Fruit fly (Drosophila melanogaster): Measurements from ENCODE around the gene CG2211.

Gene CG2211

DNA sequence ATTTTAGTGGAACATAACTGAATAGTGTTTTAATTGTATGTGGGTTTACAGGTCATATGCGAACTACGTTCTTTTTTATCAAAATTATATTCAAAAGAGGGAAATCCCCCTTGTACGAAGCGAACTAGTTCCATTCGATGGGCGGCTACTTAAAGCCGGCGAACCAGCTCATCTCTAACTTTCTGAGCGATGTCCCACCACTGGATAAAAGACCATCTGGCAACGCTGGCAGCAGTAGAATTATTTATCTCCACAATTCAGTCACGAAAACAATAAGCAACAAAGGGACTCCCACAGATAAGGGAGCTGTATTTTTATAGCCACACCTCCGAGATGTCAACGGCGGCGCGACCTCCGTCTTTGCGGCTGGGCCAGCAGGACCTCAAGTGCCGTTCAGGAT lies 39.5 kb downstream of the CG2211 start, which contains the start of gene Rabex-5:
Gene Rabex-5 (plus strand): TSS at position 221 of the 400 bp plus-strand sequence.
- TF ChIP-seq pan (optimal IDR thresholded peaks at IDR 0.05), result no peak
- no peak for TF ChIP-seq Dll (optimal IDR thresholded peaks at IDR 0.05)

DNA sequence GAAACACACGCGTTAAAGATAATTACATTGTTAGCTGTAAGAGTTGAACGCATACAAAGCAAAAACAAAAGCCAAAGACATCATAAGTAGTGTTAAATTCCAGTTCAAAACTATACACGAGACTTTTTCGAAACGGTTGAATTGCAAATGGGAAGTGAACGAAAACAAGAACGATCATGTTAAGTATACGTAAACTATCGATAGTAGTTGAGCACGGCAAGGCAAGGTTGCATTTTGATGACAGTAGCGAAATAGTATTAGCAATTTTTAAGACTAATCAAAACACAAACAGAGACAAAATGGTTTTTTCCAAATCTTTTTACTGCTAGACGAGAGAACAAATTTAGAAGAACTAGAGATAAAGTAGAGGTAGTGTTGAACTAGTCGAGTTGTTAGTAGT lies 40.3 kb downstream of the CG2211 start:
- TF ChIP-seq pan (optimal IDR thresholded peaks at IDR 0.05), result no peak

All from whole organism.